Fruit fly (Drosophila melanogaster) whole organism, embryonic: Measurements from ENCODE around the gene CG31735.

Source experiments
- Awh ChIP-seq: fragments of 200-800 bp; sonication (Bioruptor generic); IDR thresholded peaks from 2 replicates; pipeline ENCODE4, ENCODE4 v1.3.6; 2022; ENCODE audit warnings: missing biosample characterization, missing genetic modification characterization
- CG10431 ChIP-seq: fragments of 200-800 bp; sonication (Bioruptor generic); optimal IDR thresholded peaks from 3 replicates; lab custom pipeline; 2018; ENCODE audit warnings: missing biosample characterization, mild to moderate bottlenecking, missing genetic modification characterization
- CG10654 ChIP-seq: fragments of 200-800 bp; sonication (Bioruptor generic); optimal IDR thresholded peaks from 2 replicates; lab custom pipeline; 2016; ENCODE audit warnings: missing biosample characterization, missing genetic modification characterization
- CG11085 ChIP-seq: fragments of 200-800 bp; sonication (Bioruptor generic); IDR thresholded peaks from 2 replicates; pipeline ENCODE4 v1.3.6; 2022; ENCODE audit warnings: missing biosample characterization, missing genetic modification characterization
- CG11456 ChIP-seq: fragments of 200-800 bp; sonication (Bioruptor generic); IDR thresholded peaks from 3 replicates; pipeline ENCODE4 v1.3.6; 2022; ENCODE audit warnings: missing biosample characterization, missing genetic modification characterization
- CG12219 ChIP-seq: fragments of 200-800 bp; sonication (Bioruptor generic); optimal IDR thresholded peaks from 3 replicates; lab custom pipeline; 2018; ENCODE audit warnings: missing biosample characterization, mild to moderate bottlenecking, missing genetic modification characterization
- CG12942 ChIP-seq: fragments of 200-800 bp; sonication (Bioruptor generic); optimal IDR thresholded peaks from 3 replicates; lab custom pipeline; 2016; ENCODE audit warnings: missing biosample characterization, missing genetic modification characterization
- CG17186 ChIP-seq: fragments of 200-800 bp; sonication (Bioruptor generic); optimal IDR thresholded peaks from 3 replicates; lab custom pipeline; 2017; ENCODE audit warnings: missing biosample characterization, missing genetic modification reagents, missing genetic modification characterization
- CG17802 ChIP-seq: fragments of 200-800 bp; sonication (Bioruptor generic); optimal IDR thresholded peaks from 2 replicates; lab custom pipeline; 2018; ENCODE audit warnings: missing biosample characterization, mild to moderate bottlenecking, missing genetic modification characterization, moderate library complexity
- CG2199 ChIP-seq: fragments of 200-800 bp; sonication (Bioruptor generic); IDR thresholded peaks from 3 replicates; pipeline ENCODE4 v1.3.6; 2022; ENCODE audit warnings: missing biosample characterization, missing genetic modification characterization
- CG33213 ChIP-seq: fragments of 200-800 bp; sonication (Bioruptor generic); optimal IDR thresholded peaks from 3 replicates; lab custom pipeline; 2016; ENCODE audit warnings: missing biosample characterization, missing genetic modification characterization
- CG8388 ChIP-seq: fragments of 200-800 bp; sonication (Bioruptor generic); optimal IDR thresholded peaks from 2 replicates; lab custom pipeline; 2019; ENCODE audit warnings: missing biosample characterization, mild to moderate bottlenecking, missing genetic modification characterization, moderate library complexity
- CTCF ChIP-seq: fragments of 200-800 bp; sonication (Bioruptor generic); optimal IDR thresholded peaks from 2 replicates; lab custom pipeline; 2017; ENCODE audit warnings: missing biosample characterization, mild to moderate bottlenecking, missing genetic modification characterization, moderate library complexity
- Ets65A ChIP-seq: fragments of 200-800 bp; sonication (Bioruptor generic); peaks from one replicate; lab custom pipeline; 2016; ENCODE audit warnings: missing biosample characterization, missing genetic modification characterization
- HmgD ChIP-seq: fragments of 200-800 bp; sonication (Bioruptor generic); optimal IDR thresholded peaks from 3 replicates; lab custom pipeline; 2016; ENCODE audit warnings: missing biosample characterization, missing genetic modification characterization
- Med ChIP-seq: fragments of 200-800 bp; sonication (Bioruptor generic); peaks from one replicate; lab custom pipeline; 2016; ENCODE audit warnings: missing biosample characterization, missing genetic modification characterization, mild to moderate bottlenecking, inconsistent platforms, moderate library complexity
- NFAT ChIP-seq: fragments of 200-800 bp; sonication (Bioruptor generic); IDR thresholded peaks from 2 replicates; pipeline ENCODE4 v1.3.6; 2022; ENCODE audit warnings: missing biosample characterization, missing genetic modification characterization
- Pdp1 ChIP-seq, 2 experiments: fragments of 200-800 bp; sonication (Bioruptor generic); optimal IDR thresholded peaks; 3 replicates each; lab custom pipeline; 2016; ENCODE audit warnings: missing biosample characterization in 2 of 2, missing genetic modification characterization in 2 of 2, mild to moderate bottlenecking in 1 of 2, moderate library complexity in 1 of 2
- Poxn ChIP-seq: fragments of 200-800 bp; sonication (Bioruptor generic); IDR thresholded peaks from 2 replicates; pipeline ENCODE4 v1.3.6; 2022; ENCODE audit warnings: missing biosample characterization, missing genetic modification characterization
- Ptx1 ChIP-seq: fragments of 200-800 bp; sonication (Bioruptor generic); IDR thresholded peaks from 2 replicates; pipeline ENCODE4 v1.3.6; 2022; ENCODE audit warnings: missing biosample characterization, missing genetic modification characterization
- Six4 ChIP-seq: fragments of 200-800 bp; sonication (Bioruptor generic); optimal IDR thresholded peaks from 2 replicates; lab custom pipeline; 2016; ENCODE audit warnings: missing biosample characterization, missing genetic modification characterization
- Sox102F ChIP-seq: fragments of 200-800 bp; sonication (Bioruptor generic); optimal IDR thresholded peaks from 2 replicates; lab custom pipeline; 2018; ENCODE audit warnings: missing biosample characterization, mild to moderate bottlenecking, missing genetic modification characterization, moderate library complexity
- Xbp1 ChIP-seq: fragments of 200-800 bp; sonication (Bioruptor generic); optimal IDR thresholded peaks from 3 replicates; lab custom pipeline; 2016; ENCODE audit warnings: missing biosample characterization, mild to moderate bottlenecking, missing genetic modification characterization
- ab ChIP-seq: fragments of 200-800 bp; sonication (Bioruptor generic); optimal IDR thresholded peaks from 2 replicates; lab custom pipeline; 2016; ENCODE audit warnings: missing biosample characterization, missing genetic modification characterization
- btn ChIP-seq: fragments of 200-800 bp; sonication (Bioruptor generic); optimal IDR thresholded peaks from 2 replicates; lab custom pipeline; 2016; ENCODE audit warnings: missing biosample characterization, missing genetic modification characterization
- caup ChIP-seq: fragments of 200-800 bp; sonication (Bioruptor generic); optimal IDR thresholded peaks from 3 replicates; lab custom pipeline; 2017; ENCODE audit warnings: missing biosample characterization, mild to moderate bottlenecking, missing genetic modification characterization, moderate library complexity; ENCODE audit not compliant: severe bottlenecking
- chm ChIP-seq: fragments of 200-800 bp; sonication (Bioruptor generic); IDR thresholded peaks from 2 replicates; pipeline ENCODE4 v1.3.6; 2022; ENCODE audit warnings: missing biosample characterization, missing genetic modification characterization
- ci ChIP-seq: fragments of 200-800 bp; sonication (Bioruptor generic); IDR thresholded peaks from 3 replicates; pipeline ENCODE4 v1.3.6; 2022; ENCODE audit warnings: missing biosample characterization, missing genetic modification characterization
- da ChIP-seq: fragments of 200-800 bp; sonication (Bioruptor generic); optimal IDR thresholded peaks from 2 replicates; lab custom pipeline; 2016; ENCODE audit warnings: missing biosample characterization, missing genetic modification characterization
- dm ChIP-seq: fragments of 200-800 bp; sonication (Bioruptor generic); optimal IDR thresholded peaks from 3 replicates; lab custom pipeline; 2016; ENCODE audit warnings: missing biosample characterization, missing genetic modification characterization
- ewg ChIP-seq: fragments of 200-800 bp; sonication (Bioruptor generic); optimal IDR thresholded peaks from 3 replicates; lab custom pipeline; 2017; ENCODE audit warnings: mild to moderate bottlenecking, missing biosample characterization, missing genetic modification reagents, missing genetic modification characterization
- fru ChIP-seq: fragments of >200 bp; optimal IDR thresholded peaks from 2 replicates; lab custom pipeline; 2017
- ftz-f1 ChIP-seq: fragments of 200-800 bp; sonication (Bioruptor generic); optimal IDR thresholded peaks from 2 replicates; lab custom pipeline; 2016; ENCODE audit warnings: missing biosample characterization, missing genetic modification characterization
- gfzf ChIP-seq: fragments of 200-800 bp; sonication (Bioruptor generic); optimal IDR thresholded peaks from 2 replicates; lab custom pipeline; 2016; ENCODE audit warnings: missing biosample characterization, mild to moderate bottlenecking, missing genetic modification characterization, moderate library complexity
- inv ChIP-seq: fragments of 200-800 bp; sonication (Bioruptor generic); IDR thresholded peaks from 2 replicates; pipeline ENCODE4 v1.3.6; 2022; ENCODE audit warnings: missing biosample characterization, missing genetic modification characterization; ENCODE audit not compliant: partially characterized antibody
- odd ChIP-seq: fragments of 200-800 bp; sonication (Bioruptor generic); optimal IDR thresholded peaks from 2 replicates; lab custom pipeline; 2017; ENCODE audit warnings: missing biosample characterization, mild to moderate bottlenecking, missing genetic modification characterization
- org-1 ChIP-seq: fragments of 200-800 bp; sonication (Bioruptor generic); optimal IDR thresholded peaks from 2 replicates; lab custom pipeline; 2017; ENCODE audit warnings: missing biosample characterization, missing genetic modification characterization
- pnt ChIP-seq: fragments of 200-800 bp; sonication (Bioruptor generic); optimal IDR thresholded peaks from 3 replicates; lab custom pipeline; 2016; ENCODE audit warnings: missing biosample characterization, missing genetic modification characterization
- row ChIP-seq: fragments of 200-800 bp; sonication (Bioruptor generic); IDR thresholded peaks from 3 replicates; pipeline ENCODE4 v1.3.6; 2022; ENCODE audit warnings: missing biosample characterization, missing genetic modification characterization
- so ChIP-seq: fragments of 200-800 bp; sonication (Bioruptor generic); IDR thresholded peaks from 3 replicates; pipeline ENCODE4 v1.3.6; 2022; ENCODE audit warnings: missing biosample characterization, missing genetic modification characterization
- tgo ChIP-seq: fragments of 200-800 bp; sonication (Bioruptor generic); IDR thresholded peaks from 3 replicates; pipeline ENCODE4 v1.3.6; 2022; ENCODE audit warnings: missing biosample characterization, missing genetic modification characterization
- trem ChIP-seq: fragments of 200-800 bp; optimal IDR thresholded peaks from 3 replicates; lab custom pipeline; 2019; ENCODE audit warnings: missing biosample characterization, mild to moderate bottlenecking, missing genetic modification characterization, moderate library complexity
- tup ChIP-seq: fragments of 200-800 bp; sonication (Bioruptor generic); optimal IDR thresholded peaks from 2 replicates; lab custom pipeline; 2016; ENCODE audit warnings: missing biosample characterization, mild to moderate bottlenecking, missing genetic modification characterization, moderate library complexity

CG31735 gene

DNA sequence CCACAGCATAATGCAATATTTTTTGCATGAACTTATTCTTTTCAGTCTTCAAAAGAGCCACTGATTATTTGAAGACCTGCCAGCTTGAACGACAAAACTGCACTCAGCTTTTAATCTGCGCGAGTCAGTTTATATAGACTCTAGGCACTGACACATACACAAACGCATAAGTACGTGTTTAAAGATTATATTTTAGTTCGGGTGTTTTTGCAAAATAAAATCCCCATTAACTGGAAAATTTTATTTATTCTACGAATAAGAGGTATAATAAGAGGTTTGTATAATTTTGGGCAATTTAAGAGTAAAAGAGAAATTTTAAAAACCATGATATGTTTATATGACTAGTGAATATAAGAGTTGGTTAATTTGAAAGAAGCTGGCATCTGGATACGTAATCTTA, 1.5 kb upstream of the CG31735 start, which contains the start of gene Tep1:
TSS of gene Tep1 (minus strand) at position 101 of the 400 bp plus-strand sequence.
- no peak for TF ChIP-seq tup (GFP tag; lab: Kevin White, UChicago)

DNA sequence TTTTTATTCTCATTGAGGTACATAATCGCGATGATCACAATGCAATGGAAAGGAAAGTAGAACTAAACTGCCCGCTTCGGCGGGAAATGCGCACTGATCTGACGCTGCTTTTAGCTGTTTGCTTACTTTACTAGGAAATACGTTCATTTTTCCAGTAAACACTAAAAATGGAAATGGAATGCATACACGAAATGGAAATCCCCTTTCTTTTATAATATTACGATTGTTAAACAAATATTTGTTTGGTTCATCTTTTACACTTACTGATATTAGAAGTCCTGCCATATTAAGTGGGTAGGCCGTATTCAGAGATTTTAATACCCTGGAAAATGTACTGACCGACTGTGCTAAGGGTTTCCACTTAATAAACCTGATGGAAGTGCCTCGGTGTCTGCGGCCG, 5.2 kb downstream of the CG31735 start, which contains the start of gene CG31823:
TSS of gene CG31823 (minus strand) at position 101 of the 400 bp plus-strand sequence.
- TF ChIP-seq CG12219: no peak
- TF ChIP-seq Sox102F: peak; percentile 21
- no peak for TF ChIP-seq Xbp1 (GFP tag; lab: Kevin White, UChicago)
- 0 out of 2 replicates have a peak, but pooled peaks have one; percentile 14 for TF ChIP-seq Ptx1 (GFP tag; lab: Robert Waterston, UW)
- TF ChIP-seq Ets65A (GFP tag; lab: Kevin White, UChicago): peak; percentile 79
- no peak for TF ChIP-seq Awh (GFP tag; lab: Robert Waterston, UW)

DNA sequence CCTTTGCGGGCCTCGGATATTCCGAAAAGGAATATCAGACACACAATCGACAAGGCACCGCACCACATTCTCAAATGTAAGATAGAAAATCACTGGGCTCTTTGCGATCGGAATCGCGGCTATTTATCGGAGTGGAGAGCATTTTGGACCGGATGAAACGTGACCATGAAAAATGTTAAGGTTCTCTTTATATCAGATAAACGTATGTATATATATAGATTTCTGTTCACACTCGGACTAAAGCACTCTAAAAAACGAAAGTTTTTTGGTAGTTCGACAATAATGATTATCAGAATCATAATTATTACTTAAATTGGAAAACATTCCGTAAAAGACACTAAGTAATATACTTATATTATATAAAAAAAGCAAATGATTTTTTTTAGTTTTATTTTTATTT, 7.1 kb downstream of the CG31735 start, which contains the start of gene CG31821:
TSS of gene CG31821 (minus strand) at position 101 of the 400 bp plus-strand sequence.
- TF ChIP-seq btn (GFP tag; lab: Kevin White, UChicago) (no peak), NFAT (GFP tag; lab: Robert Waterston, UW) (no peak), ftz-f1 (GFP tag; lab: Kevin White, UChicago) (no peak), CG10654 (GFP tag; lab: Kevin White, UChicago) (no peak), Med (no peak)
- TF ChIP-seq, all 482 proteins: peak for 0

DNA sequence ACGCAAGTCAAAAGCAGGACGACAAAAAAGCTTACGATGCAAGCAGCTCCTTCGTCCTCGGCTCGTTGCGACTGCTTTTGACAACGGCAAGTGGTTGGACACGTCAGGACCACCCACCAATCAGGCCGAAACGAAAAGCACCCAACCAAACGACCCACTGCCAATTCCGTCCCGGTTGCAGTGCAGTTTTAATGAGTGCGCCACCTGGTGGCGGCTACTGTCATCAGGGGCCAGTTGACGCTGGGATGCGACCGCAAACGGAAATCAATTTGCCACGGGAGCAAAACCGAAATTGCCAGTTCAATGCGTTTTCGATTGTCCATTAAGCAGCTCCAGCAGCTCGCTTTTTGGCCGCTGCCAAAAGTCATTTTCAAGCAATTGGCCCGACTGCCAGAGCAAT, 8.5 kb downstream of the CG31735 start:
- TF ChIP-seq CTCF: peak; percentile 85
- no peak for TF ChIP-seq fru (lab: Kevin White, UChicago)
- peak; percentile 73 for TF ChIP-seq Ets65A (GFP tag; lab: Kevin White, UChicago)

DNA sequence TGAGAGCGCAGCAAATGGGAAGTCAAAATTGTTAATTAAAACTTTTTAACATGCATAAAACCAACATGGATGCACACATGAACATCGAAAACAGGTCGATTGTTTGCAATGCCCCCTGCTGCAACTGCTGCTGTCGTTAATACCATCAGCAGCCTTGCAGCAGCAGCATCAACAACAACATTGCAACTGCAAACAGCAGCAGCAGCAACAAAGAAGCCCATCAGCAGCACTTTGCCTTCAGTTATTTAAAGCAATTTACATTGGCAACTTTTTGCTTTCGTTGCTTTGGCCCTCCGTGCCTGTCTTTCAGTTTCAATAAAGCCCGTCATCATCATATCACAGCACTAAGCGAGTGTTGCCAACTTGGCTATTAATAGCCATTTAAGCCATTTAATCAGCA, 12.1 kb downstream of the CG31735 start:
- TF ChIP-seq dm (GFP tag; lab: Kevin White, UChicago) (no peak), ci (GFP tag; lab: Robert Waterston, UW) (no peak), row (GFP tag; lab: Robert Waterston, UW) (peak; percentile 17; the same call in 1 of the 3 replicates), HmgD (GFP tag; lab: Kevin White, UChicago) (no peak), gfzf (GFP tag; lab: Kevin White, UChicago) (no peak), Six4 (GFP tag; lab: Kevin White, UChicago) (no peak), CG10431 (GFP tag; lab: Kevin White, UChicago) (no peak), so (peak; percentile 52; the same call in 2 of the 3 replicates), CG2199 (GFP tag; lab: Robert Waterston, UW) (peak; percentile 54; the same call in 1 of the 3 replicates), tgo (GFP tag; lab: Robert Waterston, UW) (0 out of 3 replicates have a peak, but pooled peaks have one; percentile 17)

DNA sequence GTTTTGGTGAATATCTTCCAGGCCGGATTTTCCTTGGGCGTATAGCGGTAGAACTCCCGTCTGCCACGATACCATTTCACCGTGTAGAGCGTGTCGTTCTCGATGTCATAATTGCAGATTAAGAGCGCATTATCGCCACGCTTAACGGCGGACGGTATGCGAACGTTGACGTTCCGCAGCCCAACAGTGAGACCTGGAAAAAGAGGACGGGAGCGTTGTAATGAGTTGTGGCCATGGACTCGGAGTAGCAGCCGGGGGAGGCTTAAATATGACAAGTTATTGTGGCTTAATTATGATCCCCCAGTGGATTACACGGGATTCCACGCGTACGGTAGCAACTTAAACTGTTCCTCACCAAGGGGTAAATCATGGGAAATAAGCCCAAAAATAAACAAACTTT, 12.8 kb downstream of the CG31735 start:
- TF ChIP-seq CG17802 (tag; lab: Kevin White, UChicago) (peak; percentile 42), CG12942 (no peak), trem (tag; lab: Kevin White, UChicago) (no peak), org-1 (GFP tag; lab: Kevin White, UChicago) (no peak), chm (GFP tag; lab: Robert Waterston, UW) (peak; percentile 27; the same call in 1 of the 2 replicates), da (GFP tag; lab: Kevin White, UChicago) (no peak), CG33213 (GFP tag; lab: Kevin White, UChicago) (no peak), Poxn (GFP tag; lab: Robert Waterston, UW) (no peak; the same call in 1 of the 2 replicates), fru (lab: Kevin White, UChicago) (no peak), CG11456 (GFP tag; lab: Robert Waterston, UW) (0 out of 3 replicates have a peak, but pooled peaks have one; percentile 61), CG11085 (GFP tag; lab: Robert Waterston, UW) (0 out of 2 replicates have a peak, but pooled peaks have one; percentile 15), CG8388 (no peak), inv (no peak), CG17186 (no peak), gfzf (GFP tag; lab: Kevin White, UChicago) (no peak), Pdp1 (GFP tag; optimal IDR thresholded peaks at IDR 0.05; lab: Kevin White, UChicago) (peak in 1 of 2 experiments; percentile 36), pnt (GFP tag; lab: Kevin White, UChicago) (no peak), ab (GFP tag; lab: Kevin White, UChicago) (no peak), caup (no peak), odd (GFP tag; lab: Kevin White, UChicago) (no peak), ewg (GFP tag; lab: Kevin White, UChicago) (no peak)
